Fruit fly (Drosophila melanogaster) whole organism, embryonic: ENCODE results near the gene CG9426.

Experiments used
- Bdp1 ChIP-seq: fragments of 200-800 bp; sonication (Bioruptor generic); optimal IDR thresholded peaks from 3 replicates; lab custom pipeline; 2016; ENCODE audit warnings: missing biosample characterization, missing genetic modification characterization
- CG11695 ChIP-seq: fragments of 200-800 bp; sonication (Bioruptor generic); IDR thresholded peaks from 3 replicates; pipeline ENCODE4 v1.3.6; 2022; ENCODE audit warnings: missing biosample characterization, missing genetic modification characterization
- CG18599 ChIP-seq: fragments of 200-800 bp; sonication (Bioruptor generic); optimal IDR thresholded peaks from 3 replicates; lab custom pipeline; 2017; ENCODE audit warnings: missing biosample characterization, missing genetic modification characterization, mild to moderate bottlenecking, moderate library complexity, missing genetic modification reagents
- CG7357 ChIP-seq: fragments of 200-800 bp; sonication (Bioruptor generic); IDR thresholded peaks from 3 replicates; pipeline ENCODE4 v1.3.6; 2022; ENCODE audit warnings: missing biosample characterization, missing genetic modification characterization
- CG9727 ChIP-seq: fragments of 200-800 bp; sonication (Bioruptor generic); optimal IDR thresholded peaks from 3 replicates; lab custom pipeline; 2017; ENCODE audit warnings: missing biosample characterization, mild to moderate bottlenecking, missing genetic modification characterization
- CTCF ChIP-seq: fragments of 200-800 bp; sonication (Bioruptor generic); optimal IDR thresholded peaks from 2 replicates; lab custom pipeline; 2017; ENCODE audit warnings: missing biosample characterization, mild to moderate bottlenecking, missing genetic modification characterization, moderate library complexity
- Hr3 ChIP-seq: fragments of 200-800 bp; sonication (Bioruptor generic); optimal IDR thresholded peaks from 3 replicates; lab custom pipeline; 2016; ENCODE audit warnings: missing biosample characterization, missing genetic modification characterization
- Mad ChIP-seq: fragments of 200-800 bp; sonication (Bioruptor generic); optimal IDR thresholded peaks from 2 replicates; lab custom pipeline; 2016; ENCODE audit warnings: missing biosample characterization, missing genetic modification characterization
- NC2α ChIP-seq: fragments of 200-800 bp; sonication (Bioruptor generic); optimal IDR thresholded peaks from 2 replicates; lab custom pipeline; 2016; ENCODE audit warnings: missing biosample characterization, missing genetic modification characterization
- bigmax ChIP-seq: fragments of 200-800 bp; sonication (Bioruptor generic); optimal IDR thresholded peaks from 2 replicates; lab custom pipeline; 2018; ENCODE audit warnings: missing biosample characterization, mild to moderate bottlenecking, missing genetic modification characterization
- pan ChIP-seq, 4 experiments: fragments of >200 bp in 3 of 4; fragments of 200-800 bp in 1 of 4; sonication (Bioruptor generic) in 1 of 4; optimal IDR thresholded peaks in 3 of 4; IDR thresholded peaks in 1 of 4; 2 replicates each; pipeline versions ENCODE4 v1.3.6 to Lab custom; 2017 to 2022; ENCODE audit warnings: missing biosample characterization in 2 of 4, missing genetic modification characterization in 2 of 4, mixed read lengths in 1 of 4
- run ChIP-seq: fragments of 200-800 bp; sonication (Bioruptor generic); optimal IDR thresholded peaks from 3 replicates; lab custom pipeline; 2018; ENCODE audit warnings: missing biosample characterization, mild to moderate bottlenecking, missing genetic modification characterization

- no peak for TF ChIP-seq Hr3
- TF ChIP-seq CG11695 (GFP tag; lab: Robert Waterston, UW): no peak
- no peak for TF ChIP-seq CTCF (GFP tag; lab: Kevin White, UChicago)
- TF ChIP-seq CG7357: no peak
- TF ChIP-seq bigmax (GFP tag; lab: Kevin White, UChicago): no peak
- no peak for TF ChIP-seq NC2α
- no peak for TF ChIP-seq Mad (GFP tag; lab: Kevin White, UChicago)
- TF ChIP-seq run (tag; lab: Kevin White, UChicago): no peak
- TF ChIP-seq Bdp1 (GFP tag; lab: Kevin White, UChicago): no peak
- TF ChIP-seq pan (optimal IDR thresholded peaks at IDR 0.05; lab: Kevin White, UChicago): no peak
- TF ChIP-seq pan (GFP tag; optimal IDR thresholded peaks at IDR 0.05 in 1 of 2, IDR thresholded peaks at IDR 0.05 in 1 of 2): peak in 1 of 2 experiments; percentile 53
- TF ChIP-seq CG18599: no peak
- no peak for TF ChIP-seq CG9727 (GFP tag; lab: Kevin White, UChicago)
Observed at dm6 chr2L:13202960-13203436, 16.7 kb downstream of the CG9426 start, which contains the start of gene CG16972.
